Worm (Caenorhabditis elegans) whole organism, L4 larva: ENCODE data around the gene F49C12.6.
"Not testable (repeated sequence)": the region's sequence is repeated elsewhere in the genome, so short reads cannot be mapped to it uniquely, and the experiment has no call there.

Source experiments
- fos-1 ChIP-seq: fragments of 150-350 bp; optimal IDR thresholded peaks from 2 replicates; lab custom pipeline; 2014; ENCODE audit warnings: missing biosample characterization, missing genetic modification characterization
- lin-13 ChIP-seq: fragments of 150-350 bp; optimal IDR thresholded peaks from 2 replicates; lab custom pipeline; 2014; ENCODE audit warnings: missing biosample characterization, missing genetic modification reagents, missing genetic modification characterization
- mdl-1 ChIP-seq, 2 experiments: fragments of 150-350 bp in 1 of 2; sonication (generic microtip) in 1 of 2; optimal IDR thresholded peaks; 2 replicates each; lab custom pipeline; 2014 to 2017; ENCODE audit warnings: missing biosample characterization in 2 of 2, missing genetic modification characterization in 2 of 2
- pha-4 ChIP-seq, 2 experiments: fragments of 150-350 bp in 1 of 2; fragments of 200-800 bp in 1 of 2; sonication (Bioruptor generic) in 1 of 2; IDR thresholded peaks in 1 of 2; optimal IDR thresholded peaks in 1 of 2; 2 replicates each; pipeline versions ENCODE4 v1.3.6 to Lab custom; 2014 to 2022; ENCODE audit warnings: missing genetic modification characterization in 2 of 2, missing genetic modification reagents in 2 of 2, missing biosample characterization in 1 of 2, missing compliant biosample characterization in 1 of 2
- snpc-4 ChIP-seq: fragments of 150-350 bp; optimal IDR thresholded peaks from 2 replicates; lab custom pipeline; 2014; ENCODE audit warnings: missing biosample characterization, missing genetic modification characterization
- unc-39 ChIP-seq: sonication (generic microtip); optimal IDR thresholded peaks from 2 replicates; lab custom pipeline; 2017; ENCODE audit warnings: missing biosample characterization, missing genetic modification characterization
- unc-62 ChIP-seq, 3 experiments: fragments of 150-350 bp in 1 of 3; sonication (generic microtip); optimal IDR thresholded peaks in 2 of 3; peaks in 1 of 3; 1 replicate in 1 of 3; 2 replicates in 2 of 3; lab custom pipeline; 2014 to 2017; ENCODE audit warnings: missing biosample characterization in 3 of 3, missing genetic modification characterization in 3 of 3, missing genetic modification reagents in 3 of 3, missing genotype in 1 of 3

DNA sequence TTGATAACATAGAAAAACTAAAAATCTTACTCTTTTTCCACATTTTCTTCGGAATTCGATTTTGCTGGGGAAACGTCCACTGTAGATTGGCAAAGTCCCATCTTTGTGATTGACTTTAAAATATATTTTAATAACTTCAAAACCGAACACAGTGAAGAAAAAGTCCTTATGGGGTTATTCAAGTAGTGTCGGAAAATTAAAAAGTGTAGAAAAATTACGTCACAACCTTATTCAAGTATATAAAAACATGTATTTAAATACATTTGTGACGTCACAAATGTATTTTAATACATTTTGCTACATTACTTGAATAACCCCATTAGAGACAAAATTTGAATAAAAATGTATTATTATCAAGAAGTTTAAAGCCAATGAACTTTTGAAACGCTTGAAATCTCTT, 4.0 kb upstream of the F49C12.6 start, which contains the start of gene F49C12.7:
- TF ChIP-seq pha-4 (GFP tag; IDR thresholded peaks at IDR 0.05; lab: Robert Waterston, UW); pha-4 (tag; optimal IDR thresholded peaks at IDR 0.05; lab: Kevin White, UChicago); fos-1 (tag; lab: Kevin White, UChicago); snpc-4 (tag; lab: Kevin White, UChicago); unc-62 (GFP tag; optimal IDR thresholded peaks at IDR 0.05 in 1 of 2; lab: Kevin White, UChicago); unc-62 (tag; optimal IDR thresholded peaks at IDR 0.05; lab: Kevin White, UChicago); mdl-1 (tag; optimal IDR thresholded peaks at IDR 0.05; lab: Kevin White, UChicago); unc-39 (tag; lab: Kevin White, UChicago); lin-13: not testable (repeated sequence)
